Worm (Caenorhabditis elegans) whole organism, midembryonic: Measurements from ENCODE around the gene F23F12.12.
A peak's percentile ranks its signal among the peaks of the same experiment; 100 is the strongest.

Source experiments
- T22C8.4 ChIP-seq: fragments of 200-800 bp; sonication (Bioruptor generic); IDR thresholded peaks from 2 replicates; pipeline ENCODE4 v1.3.6; 2022; ENCODE audit warnings: missing genetic modification characterization, missing compliant biosample characterization
- cog-1 ChIP-seq: sonication (generic microtip); optimal IDR thresholded peaks from 2 replicates; lab custom pipeline; 2016; ENCODE audit warnings: missing genetic modification characterization, missing compliant biosample characterization
- flt-1 ChIP-seq: fragments of 200-800 bp; sonication (Bioruptor generic); IDR thresholded peaks from 2 replicates; pipeline ENCODE4 v1.3.6; 2022; ENCODE audit warnings: missing genetic modification characterization, missing compliant biosample characterization
- klf-2 ChIP-seq: fragments of 200-800 bp; sonication (Bioruptor generic); conservative IDR thresholded peaks from 2 replicates; pipeline ENCODE4 v1.3.6; 2022; ENCODE audit warnings: missing genetic modification reagents, missing genetic modification characterization, missing compliant biosample characterization
- med-1 ChIP-seq: sonication (generic microtip); optimal IDR thresholded peaks from 2 replicates; lab custom pipeline; 2017; ENCODE audit warnings: missing genetic modification characterization, mild to moderate bottlenecking, missing compliant biosample characterization, antibody characterized with exemption, missing genetic modification reagents; ENCODE audit not compliant: insufficient read depth
- ref-1 ChIP-seq: fragments of 200-800 bp; sonication (Bioruptor generic); conservative IDR thresholded peaks from 2 replicates; pipeline ENCODE4 v1.3.6; 2022; ENCODE audit warnings: missing genetic modification reagents, missing genetic modification characterization, missing compliant biosample characterization
- tab-1 ChIP-seq: fragments of 200-800 bp; sonication (Bioruptor generic); IDR thresholded peaks from 2 replicates; pipeline ENCODE4 v1.3.6; 2022; ENCODE audit warnings: missing genetic modification characterization, missing compliant biosample characterization
- ztf-23 ChIP-seq: fragments of 200-800 bp; sonication (Bioruptor generic); IDR thresholded peaks from 2 replicates; pipeline ENCODE4 v1.3.6; 2022; ENCODE audit warnings: missing genetic modification reagents, missing genetic modification characterization, missing compliant biosample characterization
- ztf-29 ChIP-seq: fragments of 200-800 bp; sonication (Bioruptor generic); IDR thresholded peaks from 2 replicates; pipeline ENCODE4 v1.3.6; 2022; ENCODE audit warnings: missing genetic modification reagents, missing genetic modification characterization, missing compliant biosample characterization

F23F12.12 gene

DNA sequence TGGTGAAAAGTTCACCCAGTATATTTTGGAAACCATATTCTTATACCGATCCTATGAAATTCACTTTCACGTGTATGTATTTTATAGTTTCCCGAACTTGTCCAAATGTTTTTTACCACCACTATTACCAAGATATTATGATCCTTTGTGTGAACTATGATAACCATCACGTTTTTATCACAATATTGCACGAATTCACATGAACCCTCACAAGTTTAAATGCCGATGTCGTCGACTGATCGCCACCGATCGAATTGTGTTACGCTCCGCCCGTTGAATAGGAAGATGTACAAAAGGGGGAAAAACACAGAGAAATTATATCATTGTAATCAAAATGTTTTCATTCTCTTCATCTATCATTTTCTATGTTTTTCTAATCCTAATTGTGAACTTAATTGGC lies 395 bp downstream of the F23F12.12 start:
- TF ChIP-seq flt-1 (no peak), med-1 (GFP tag; lab: Kevin White, UChicago) (no peak), tab-1 (no peak), klf-2 (GFP tag; lab: Robert Waterston, UW) (no peak), ztf-23 (GFP tag; lab: Robert Waterston, UW) (no peak), cog-1 (tag; lab: Kevin White, UChicago) (no peak), T22C8.4 (GFP tag; lab: Robert Waterston, UW) (no peak), ztf-29 (GFP tag; lab: Robert Waterston, UW) (no peak), ref-1 (GFP tag; lab: Robert Waterston, UW) (no peak)

DNA sequence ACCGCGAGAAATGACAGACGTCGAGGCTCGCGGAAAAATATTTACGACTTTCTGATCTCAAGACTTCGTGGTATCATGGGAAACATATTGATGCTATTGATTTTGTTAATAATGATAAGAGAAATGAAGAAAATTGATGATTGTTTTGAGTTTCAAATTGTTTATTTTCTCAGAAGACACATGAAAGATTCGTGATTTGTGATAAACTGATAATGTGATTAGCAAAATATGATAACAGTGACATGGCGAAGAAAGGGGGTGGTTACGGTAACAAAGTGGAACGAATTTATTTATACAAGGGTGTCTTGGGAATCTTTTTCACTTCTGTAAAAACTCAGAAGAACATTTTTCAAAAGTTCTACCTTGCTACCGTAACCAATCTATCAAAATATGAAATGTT lies 1.4 kb downstream of the F23F12.12 start:
- TF ChIP-seq klf-2 (GFP tag; lab: Robert Waterston, UW) (no peak), cog-1 (tag; lab: Kevin White, UChicago) (no peak)

DNA sequence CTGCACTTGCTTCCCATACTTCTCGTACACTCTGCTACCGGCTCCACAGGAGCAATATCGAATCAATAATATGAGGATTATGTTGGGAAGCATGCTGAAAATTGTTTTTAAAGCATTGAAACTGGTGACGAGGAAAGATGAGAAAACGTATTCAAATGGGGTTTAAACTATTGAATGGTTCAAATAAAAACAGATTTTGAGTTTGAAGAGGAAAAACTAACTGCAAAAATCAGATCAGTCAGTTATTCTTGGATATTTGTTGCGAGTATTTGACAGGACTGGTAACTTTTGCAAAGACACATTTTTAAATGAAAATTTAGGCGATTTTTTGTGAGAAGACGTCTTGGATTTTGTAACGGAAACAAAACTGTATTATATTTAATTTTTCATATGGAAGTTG lies 6.7 kb downstream of the F23F12.12 start, which contains the start of gene acr-5:
Gene acr-5 (minus strand): TSS at position 101 of the 400 bp plus-strand sequence.
- TF ChIP-seq med-1 (GFP tag; lab: Kevin White, UChicago) (no peak), ztf-23 (GFP tag; lab: Robert Waterston, UW) (no peak), cog-1 (tag; lab: Kevin White, UChicago) (no peak), klf-2 (GFP tag; lab: Robert Waterston, UW) (no peak), ref-1 (GFP tag; lab: Robert Waterston, UW) (no peak), ztf-29 (GFP tag; lab: Robert Waterston, UW) (no peak), tab-1 (no peak), T22C8.4 (GFP tag; lab: Robert Waterston, UW) (no peak), flt-1 (no peak)

DNA sequence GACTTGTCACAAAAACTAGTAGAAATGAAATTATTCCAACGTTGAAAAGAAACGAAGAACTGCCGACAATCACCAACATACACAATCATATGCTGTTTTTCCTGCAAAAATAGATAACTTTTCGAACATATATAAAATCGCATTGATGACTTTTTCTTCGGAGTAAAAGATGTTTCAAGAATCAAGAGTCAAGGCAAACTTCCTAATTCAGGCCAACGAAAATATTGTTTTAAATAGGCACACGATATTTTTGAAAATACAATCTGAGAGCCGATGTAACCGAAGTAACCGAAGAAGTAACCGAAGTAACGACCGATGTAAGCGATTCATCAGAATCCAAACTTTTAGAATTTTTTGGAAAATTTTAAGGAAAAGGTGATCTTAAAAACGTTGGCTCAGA lies 12.0 kb downstream of the F23F12.12 start, which contains the start of gene C09E7.10:
Gene C09E7.10 (minus strand): TSS at position 101 of the 400 bp plus-strand sequence.
- no peak for TF ChIP-seq med-1 (GFP tag; lab: Kevin White, UChicago)
- TF ChIP-seq klf-2 (GFP tag; lab: Robert Waterston, UW): no peak
- no peak for TF ChIP-seq flt-1
- no peak for TF ChIP-seq ztf-29 (GFP tag; lab: Robert Waterston, UW)
- TF ChIP-seq ref-1 (GFP tag; lab: Robert Waterston, UW): no peak
- no peak for TF ChIP-seq T22C8.4 (GFP tag; lab: Robert Waterston, UW)
- no peak for TF ChIP-seq tab-1
- TF ChIP-seq ztf-23 (GFP tag; lab: Robert Waterston, UW): no peak
- no peak for TF ChIP-seq cog-1 (tag; lab: Kevin White, UChicago)

DNA sequence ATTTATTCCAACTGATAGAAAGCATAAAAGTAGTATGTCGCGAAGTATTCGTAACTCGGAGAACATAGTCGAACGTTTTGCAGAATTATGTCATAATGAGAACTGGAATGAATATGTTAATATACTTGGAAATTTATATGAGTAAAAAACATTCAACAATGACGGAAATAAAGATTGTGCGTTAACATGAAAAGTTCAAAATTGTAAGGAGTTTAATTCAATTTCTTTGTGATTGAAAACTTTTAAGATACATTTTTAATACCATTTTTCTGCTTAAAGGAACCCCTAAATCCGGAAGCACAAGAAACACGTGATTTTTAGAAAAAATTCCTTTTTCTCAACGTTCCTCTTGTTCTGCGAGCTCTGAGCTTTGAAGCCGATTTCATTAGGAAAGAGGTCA lies 17.6 kb downstream of the F23F12.12 start, which contains the start of gene oig-1:
Gene oig-1 (minus strand): TSS at position 101 of the 400 bp plus-strand sequence.
- no peak for TF ChIP-seq T22C8.4 (GFP tag; lab: Robert Waterston, UW)
- TF ChIP-seq med-1 (GFP tag; lab: Kevin White, UChicago): no peak
- TF ChIP-seq ztf-29 (GFP tag; lab: Robert Waterston, UW): no peak
- no peak for TF ChIP-seq flt-1
- no peak for TF ChIP-seq cog-1 (tag; lab: Kevin White, UChicago)
- TF ChIP-seq ztf-23 (GFP tag; lab: Robert Waterston, UW): no peak
- TF ChIP-seq klf-2 (GFP tag; lab: Robert Waterston, UW): no peak

DNA sequence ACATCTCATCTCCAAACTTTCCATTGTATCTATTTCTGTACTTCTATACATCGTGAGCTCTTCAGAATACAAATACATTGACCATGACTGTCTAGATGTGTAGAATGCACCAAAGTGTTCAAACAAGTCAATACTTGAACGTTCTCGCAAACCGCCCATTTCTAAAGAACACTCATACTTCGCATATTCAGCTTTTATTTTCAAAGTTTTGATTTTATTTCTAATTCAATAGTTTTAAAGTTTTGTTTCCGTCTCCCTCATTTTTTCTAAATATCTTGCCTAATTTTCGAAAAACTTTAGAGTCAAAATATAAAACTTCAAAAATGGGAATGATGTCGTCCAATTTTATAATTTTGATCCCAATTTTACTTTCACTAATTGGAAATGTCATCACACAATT lies 20.0 kb downstream of the F23F12.12 start, which contains the start of gene pqn-10:
Gene pqn-10 (plus strand): TSS at position 301 of the 400 bp plus-strand sequence.
- TF ChIP-seq ztf-23 (GFP tag; lab: Robert Waterston, UW) (no peak), klf-2 (GFP tag; lab: Robert Waterston, UW) (no peak), ztf-29 (GFP tag; lab: Robert Waterston, UW) (no peak), T22C8.4 (GFP tag; lab: Robert Waterston, UW) (no peak), med-1 (GFP tag; lab: Kevin White, UChicago) (no peak), cog-1 (tag; lab: Kevin White, UChicago) (no peak), tab-1 (no peak), ref-1 (GFP tag; lab: Robert Waterston, UW) (no peak), flt-1 (no peak)

DNA sequence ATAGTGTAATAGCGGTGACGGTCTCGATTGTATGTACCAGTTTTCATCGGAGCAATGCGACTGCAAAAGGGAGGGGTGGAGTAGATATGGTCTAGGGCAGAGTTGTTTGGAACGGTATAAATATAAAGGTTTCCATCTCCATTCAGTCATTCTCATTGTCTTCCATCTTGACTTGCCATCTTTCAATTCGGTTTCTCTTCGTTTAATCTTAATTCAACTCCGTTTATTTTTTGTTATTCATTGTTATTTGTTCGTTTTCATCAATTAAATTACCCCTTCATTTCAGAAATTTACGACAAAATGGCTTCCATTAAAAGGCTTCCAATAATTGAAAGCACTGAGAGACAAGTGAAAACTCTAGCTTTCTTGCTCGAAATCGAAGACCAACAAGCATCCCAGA lies 23.2 kb downstream of the F23F12.12 start, which contains the start of gene C09E7.11:
Gene C09E7.11 (plus strand): TSS at position 301 of the 400 bp plus-strand sequence.
- no peak for TF ChIP-seq flt-1
- no peak for TF ChIP-seq ztf-23 (GFP tag; lab: Robert Waterston, UW)
- TF ChIP-seq ztf-29 (GFP tag; lab: Robert Waterston, UW): no peak
- no peak for TF ChIP-seq ref-1 (GFP tag; lab: Robert Waterston, UW)
- no peak for TF ChIP-seq T22C8.4 (GFP tag; lab: Robert Waterston, UW)
- no peak for TF ChIP-seq med-1 (GFP tag; lab: Kevin White, UChicago)
- no peak for TF ChIP-seq klf-2 (GFP tag; lab: Robert Waterston, UW)
- TF ChIP-seq cog-1 (tag; lab: Kevin White, UChicago): no peak
- no peak for TF ChIP-seq tab-1

DNA sequence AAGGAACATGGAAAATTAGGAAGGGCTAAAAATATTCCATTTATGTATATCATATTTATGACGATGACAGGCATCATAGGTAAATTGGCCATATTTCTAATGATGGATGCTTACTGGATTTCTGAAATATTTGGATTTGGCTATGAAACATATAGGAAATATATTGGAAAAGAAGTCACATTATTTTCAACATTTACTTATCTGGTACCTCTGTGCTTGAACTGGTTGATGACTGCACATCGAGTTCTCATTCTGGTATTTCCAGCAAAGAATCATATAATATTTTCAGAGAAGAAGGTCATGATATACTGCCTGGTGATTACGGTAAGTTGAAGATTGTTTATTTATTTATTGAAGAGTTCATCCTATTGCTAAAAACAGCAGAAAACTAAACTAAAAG lies 24.7 kb downstream of the F23F12.12 start, which contains the start of gene srxa-5:
Gene srxa-5 (plus strand): TSS at position 301 of the 400 bp plus-strand sequence.
- TF ChIP-seq T22C8.4 (GFP tag; lab: Robert Waterston, UW) (no peak), ztf-29 (GFP tag; lab: Robert Waterston, UW) (no peak), klf-2 (GFP tag; lab: Robert Waterston, UW) (no peak), flt-1 (no peak), ztf-23 (GFP tag; lab: Robert Waterston, UW) (no peak), med-1 (GFP tag; lab: Kevin White, UChicago) (no peak), tab-1 (no peak), cog-1 (tag; lab: Kevin White, UChicago) (no peak), ref-1 (GFP tag; lab: Robert Waterston, UW) (no peak)

DNA sequence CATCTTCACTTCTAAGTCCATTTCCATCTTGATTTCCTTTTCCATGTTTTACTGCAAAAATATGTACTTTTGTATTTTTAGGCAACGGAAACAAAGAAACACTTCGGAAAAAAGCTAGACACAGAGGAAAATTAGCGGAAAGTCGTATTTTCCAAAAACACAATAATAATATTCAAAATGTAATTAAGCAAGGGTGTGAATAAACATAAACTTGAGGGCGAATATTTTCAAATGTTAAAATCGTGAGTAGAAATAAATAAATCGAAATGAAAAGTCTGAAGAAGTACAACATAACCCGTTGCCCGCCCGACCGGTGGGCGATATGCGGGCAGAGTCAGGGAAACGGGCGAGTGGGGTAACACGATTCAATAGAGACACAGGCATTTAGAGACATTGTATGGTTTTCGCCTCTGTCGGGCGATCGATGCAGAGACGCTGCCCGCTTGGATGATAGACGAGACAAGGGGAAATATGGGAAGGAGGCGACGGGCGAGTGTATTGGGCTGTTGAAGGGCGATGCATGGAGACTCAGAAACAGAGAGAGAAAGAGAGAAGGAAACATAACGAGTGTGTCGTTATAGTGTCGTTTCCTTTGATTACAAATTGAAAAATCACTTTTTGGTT lies 29.1 kb downstream of the F23F12.12 start, which contains the start of gene C09E7.4:
Gene C09E7.4 (minus strand): TSS at position 51 of the 624 bp plus-strand sequence.
- TF ChIP-seq flt-1: peak; percentile 64; the same call in 1 of the 2 replicates
- no peak for TF ChIP-seq ztf-29 (GFP tag; lab: Robert Waterston, UW)
- no peak for TF ChIP-seq ztf-23 (GFP tag; lab: Robert Waterston, UW)
- peak; percentile 69 for TF ChIP-seq cog-1 (tag; lab: Kevin White, UChicago)
- TF ChIP-seq T22C8.4 (GFP tag; lab: Robert Waterston, UW): 0 out of 2 replicates have a peak, but pooled peaks have one; percentile 43
